Worm (Caenorhabditis elegans) whole organism, L2 larva: ENCODE measurements around the gene ttbk-8.1.

ENCODE experiments used
- ceh-82 ChIP-seq: fragments of 150-350 bp; optimal IDR thresholded peaks from 2 replicates; lab custom pipeline; 2014; ENCODE audit warnings: missing biosample characterization, missing genetic modification characterization
- nhr-11 ChIP-seq: fragments of 150-350 bp; optimal IDR thresholded peaks from 2 replicates; lab custom pipeline; 2014; ENCODE audit warnings: missing biosample characterization, missing genetic modification characterization
- nhr-77 ChIP-seq: fragments of 150-350 bp; optimal IDR thresholded peaks from 2 replicates; lab custom pipeline; 2014; ENCODE audit warnings: missing biosample characterization, missing genetic modification characterization
- skn-1 ChIP-seq: sonication (generic microtip); optimal IDR thresholded peaks from 2 replicates; lab custom pipeline; 2017; ENCODE audit warnings: missing biosample characterization, missing genetic modification characterization
- unc-62 ChIP-seq: fragments of 150-350 bp; optimal IDR thresholded peaks from 2 replicates; lab custom pipeline; 2014; ENCODE audit warnings: missing biosample characterization, missing genetic modification reagents, missing genetic modification characterization
- zag-1 ChIP-seq: fragments of 150-350 bp; optimal IDR thresholded peaks from 2 replicates; lab custom pipeline; 2014; ENCODE audit warnings: missing biosample characterization, missing genetic modification characterization

- no peak for TF ChIP-seq nhr-77
- TF ChIP-seq skn-1 (tag; lab: Kevin White, UChicago) = no peak
- TF ChIP-seq zag-1 (tag; lab: Kevin White, UChicago) = no peak
- TF ChIP-seq nhr-11 (tag; lab: Kevin White, UChicago) = no peak
- no peak for TF ChIP-seq unc-62 (GFP tag; lab: Kevin White, UChicago)
- no peak for TF ChIP-seq ceh-82
These were observed 15.2 kb upstream of the ttbk-8.1 start for ce11 chrIV:13456893-13457292.
